Fruit fly (Drosophila melanogaster) whole organism, larva: ENCODE results near the gene CG43184.

Experiments
- noc ChIP-seq: fragments of 200-800 bp; sonication (Bioruptor generic); optimal IDR thresholded peaks from 3 replicates; lab custom pipeline; 2019; ENCODE audit warnings: missing biosample characterization, mild to moderate bottlenecking, missing genetic modification characterization, moderate library complexity

Gene CG43184

DNA sequence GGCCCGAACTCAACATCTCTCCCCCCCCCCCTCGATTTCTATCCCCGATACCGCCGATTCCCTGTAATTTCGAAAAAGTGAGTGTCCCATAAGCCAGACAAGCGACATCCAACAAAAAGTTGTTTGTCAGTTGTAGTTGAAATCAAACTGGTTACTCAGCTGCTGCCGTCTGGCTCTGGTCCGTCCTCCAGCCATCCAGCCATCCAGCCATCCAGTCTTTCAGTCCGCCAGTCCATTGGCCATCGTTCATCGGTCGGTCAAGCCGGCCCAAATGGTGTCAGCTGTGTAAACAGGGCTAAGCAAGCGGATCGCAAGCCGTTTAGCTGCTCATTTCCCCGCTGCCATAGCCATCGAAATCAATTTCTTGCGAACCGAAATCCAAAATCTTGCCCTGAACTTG is 44.0 kb downstream of the CG43184 start:
- TF ChIP-seq noc (tag; lab: Kevin White, UChicago) = no peak

DNA sequence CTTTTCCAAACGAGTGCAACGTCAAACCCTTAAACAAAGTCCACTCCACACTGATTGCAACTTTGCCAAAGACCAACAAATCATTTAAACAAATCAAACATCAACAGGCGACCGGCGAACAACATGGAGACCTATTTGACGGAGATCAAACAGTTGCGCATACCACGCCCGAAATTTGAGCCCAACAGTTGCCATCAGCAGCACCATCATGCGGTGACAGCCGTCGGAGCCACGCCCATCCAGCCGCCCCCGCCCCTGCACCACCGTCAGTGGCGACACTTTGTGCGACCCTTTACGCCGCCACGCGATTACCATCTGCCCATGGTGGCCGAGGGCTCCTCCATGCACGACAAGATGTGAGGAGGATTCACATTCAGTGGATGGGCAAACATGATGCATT is 45.0 kb downstream of the CG43184 start:
- no peak for TF ChIP-seq noc (tag; lab: Kevin White, UChicago)

DNA sequence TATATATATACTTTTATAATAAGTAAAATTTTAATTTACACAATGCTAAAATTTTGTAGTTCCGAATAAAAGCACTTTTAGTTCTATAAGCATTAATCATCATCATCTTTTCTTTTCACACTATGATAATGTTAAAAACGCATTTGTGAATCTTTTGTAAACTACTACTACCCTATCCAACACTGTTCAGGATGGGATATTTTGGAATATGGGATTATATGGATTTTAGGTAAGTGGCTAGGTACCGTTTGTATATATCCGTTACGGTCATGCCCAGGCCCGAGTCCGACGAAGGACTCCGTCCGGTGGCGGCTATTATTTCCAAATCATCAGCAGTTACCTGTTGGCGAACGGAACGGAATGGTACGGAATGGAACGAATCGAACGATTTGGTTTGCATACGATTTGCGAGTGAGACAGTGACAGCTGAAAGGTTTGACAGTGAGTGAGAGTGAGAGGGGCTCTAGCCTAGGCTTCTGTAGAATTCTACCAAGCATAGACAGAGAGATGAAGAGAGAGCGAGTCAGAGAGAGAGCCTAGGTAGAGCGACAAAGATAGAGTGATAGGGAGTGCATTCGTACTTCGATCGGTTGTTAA is 47.0 kb downstream of the CG43184 start:
- no peak for TF ChIP-seq noc (tag; lab: Kevin White, UChicago)

dm6 chr3L:13887092-13887491 is 49.5 kb downstream of the CG43184 start:
- no peak for TF ChIP-seq noc (tag; lab: Kevin White, UChicago)
